Worm (Caenorhabditis elegans) whole organism, L4 larva: ENCODE results near the gene npr-15.

Experiments used
- R02D3.7 ChIP-seq: fragments of 150-350 bp; sonication (generic microtip); optimal IDR thresholded peaks from 3 replicates; lab custom pipeline; 2014; ENCODE audit warnings: missing biosample characterization, missing genetic modification characterization
- Y105C5A.15 ChIP-seq: fragments of 200-800 bp; sonication (Bioruptor generic); IDR thresholded peaks from 2 replicates; pipeline ENCODE4 v1.3.6; 2022; ENCODE audit warnings: missing genetic modification characterization, missing compliant biosample characterization
- ZK546.5 ChIP-seq, 2 experiments: sonication (generic microtip); optimal IDR thresholded peaks; 2 replicates each; lab custom pipeline; 2017; ENCODE audit warnings: missing biosample characterization in 2 of 2, missing genetic modification characterization in 2 of 2
- aly-2 ChIP-seq: sonication (generic microtip); optimal IDR thresholded peaks from 2 replicates; lab custom pipeline; 2018; ENCODE audit warnings: missing biosample characterization, missing genetic modification characterization
- attf-4 ChIP-seq: sonication (generic microtip); optimal IDR thresholded peaks from 3 replicates; lab custom pipeline; 2017; ENCODE audit warnings: missing biosample characterization, missing genetic modification characterization
- ceh-28 ChIP-seq: fragments of 150-350 bp; optimal IDR thresholded peaks from 2 replicates; lab custom pipeline; 2014; ENCODE audit warnings: missing biosample characterization, missing genetic modification reagents, missing genetic modification characterization
- ceh-32 ChIP-seq: sonication (generic microtip); optimal IDR thresholded peaks from 2 replicates; lab custom pipeline; 2016; ENCODE audit warnings: mild to moderate bottlenecking, missing genetic modification characterization, missing compliant biosample characterization; ENCODE audit not compliant: poor library complexity
- ces-1 ChIP-seq: fragments of 150-350 bp; sonication (generic microtip); optimal IDR thresholded peaks from 4 replicates; lab custom pipeline; 2014; ENCODE audit warnings: missing biosample characterization, missing genetic modification reagents, missing genetic modification characterization
- cey-2 ChIP-seq: sonication (generic microtip); optimal IDR thresholded peaks from 3 replicates; lab custom pipeline; 2017; ENCODE audit warnings: missing genetic modification characterization, mild to moderate bottlenecking, missing compliant biosample characterization, antibody characterized with exemption, borderline replicate concordance; ENCODE audit not compliant: insufficient read depth
- daf-16 ChIP-seq, 3 experiments: sonication (generic microtip); optimal IDR thresholded peaks; 2 replicates each; lab custom pipeline; 2016 to 2017; ENCODE audit warnings: missing genetic modification characterization in 3 of 3, missing genetic modification reagents in 3 of 3, mild to moderate bottlenecking in 2 of 3, missing compliant biosample characterization in 2 of 3, missing biosample characterization in 1 of 3, moderate library complexity in 1 of 3
- dmd-6 ChIP-seq: fragments of 200-800 bp; sonication (Bioruptor generic); IDR thresholded peaks from 2 replicates; pipeline ENCODE4 v1.3.6; 2022; ENCODE audit warnings: missing genetic modification reagents, missing genetic modification characterization, missing compliant biosample characterization
- dmd-8 ChIP-seq: fragments of 200-800 bp; sonication (Bioruptor generic); IDR thresholded peaks from 2 replicates; pipeline ENCODE4 v1.3.6; 2022; ENCODE audit warnings: missing genetic modification characterization, missing compliant biosample characterization
- dpl-1 ChIP-seq: fragments of 150-350 bp; optimal IDR thresholded peaks from 2 replicates; lab custom pipeline; 2014; ENCODE audit warnings: missing biosample characterization, missing genetic modification reagents, missing genetic modification characterization
- duxl-1 ChIP-seq: sonication (generic microtip); optimal IDR thresholded peaks from 2 replicates; lab custom pipeline; 2016; ENCODE audit warnings: mild to moderate bottlenecking, missing genetic modification characterization, moderate library complexity, missing compliant biosample characterization; ENCODE audit not compliant: poor library complexity
- dve-1 ChIP-seq: sonication (generic microtip); optimal IDR thresholded peaks from 2 replicates; lab custom pipeline; 2017; ENCODE audit warnings: antibody characterized with exemption, mild to moderate bottlenecking, missing genetic modification characterization, missing compliant biosample characterization; ENCODE audit not compliant: insufficient read depth
- egl-27 ChIP-seq: sonication (generic microtip); optimal IDR thresholded peaks from 3 replicates; lab custom pipeline; 2017; ENCODE audit warnings: missing biosample characterization, missing genetic modification reagents, missing genetic modification characterization
- hif-1 ChIP-seq, 2 experiments: sonication (generic microtip); optimal IDR thresholded peaks; 2 replicates each; lab custom pipeline; 2016 to 2017; ENCODE audit warnings: missing compliant biosample characterization in 2 of 2, missing genetic modification characterization in 2 of 2, missing genetic modification reagents in 2 of 2, missing genotype in 2 of 2, mild to moderate bottlenecking in 1 of 2
- hlh-30 ChIP-seq: sonication (generic microtip); optimal IDR thresholded peaks from 2 replicates; lab custom pipeline; 2017; ENCODE audit warnings: antibody characterized with exemption, mild to moderate bottlenecking, missing genetic modification characterization, missing compliant biosample characterization; ENCODE audit not compliant: insufficient read depth
- jun-1 ChIP-seq: fragments of 150-350 bp; optimal IDR thresholded peaks from 2 replicates; lab custom pipeline; 2014; ENCODE audit warnings: missing biosample characterization, missing genetic modification reagents, missing genetic modification characterization
- lin-1 ChIP-seq: fragments of 200-800 bp; sonication (Bioruptor generic); IDR thresholded peaks from 2 replicates; pipeline ENCODE4 v1.3.6; 2022; ENCODE audit warnings: missing genetic modification reagents, missing genetic modification characterization, missing compliant biosample characterization
- lin-13 ChIP-seq: fragments of 150-350 bp; optimal IDR thresholded peaks from 2 replicates; lab custom pipeline; 2014; ENCODE audit warnings: missing biosample characterization, missing genetic modification reagents, missing genetic modification characterization
- lin-38 ChIP-seq: fragments of 200-800 bp; sonication (Bioruptor generic); IDR thresholded peaks from 2 replicates; pipeline ENCODE4 v1.3.6; 2022; ENCODE audit warnings: missing genetic modification reagents, missing genetic modification characterization, missing compliant biosample characterization
- lin-39 ChIP-seq: fragments of 150-350 bp; optimal IDR thresholded peaks from 2 replicates; lab custom pipeline; 2014; ENCODE audit warnings: missing biosample characterization, missing genetic modification reagents, missing genetic modification characterization
- lsy-2 ChIP-seq, 2 experiments: fragments of 150-350 bp in 1 of 2; sonication (generic microtip) in 1 of 2; optimal IDR thresholded peaks; 2 replicates each; lab custom pipeline; 2014 to 2017; ENCODE audit warnings: missing biosample characterization in 2 of 2, missing genetic modification characterization in 2 of 2
- madf-5 ChIP-seq, 2 experiments: fragments of 200-800 bp; sonication (Bioruptor generic); IDR thresholded peaks; 2 replicates each; pipeline ENCODE4 v1.3.6; 2022; ENCODE audit warnings: missing compliant biosample characterization in 2 of 2, missing genetic modification characterization in 2 of 2
- madf-9 ChIP-seq: fragments of 200-800 bp; sonication (Bioruptor generic); conservative IDR thresholded peaks from 2 replicates; pipeline ENCODE4 v1.3.6; 2022; ENCODE audit warnings: missing genetic modification reagents, missing genetic modification characterization, missing compliant biosample characterization
- mdl-1 ChIP-seq, 2 experiments: fragments of 150-350 bp in 1 of 2; sonication (generic microtip) in 1 of 2; optimal IDR thresholded peaks; 2 replicates each; lab custom pipeline; 2014 to 2017; ENCODE audit warnings: missing biosample characterization in 2 of 2, missing genetic modification characterization in 2 of 2
- mdt-29 ChIP-seq: fragments of 200-800 bp; sonication (Bioruptor generic); IDR thresholded peaks from 2 replicates; pipeline ENCODE4 v1.3.6; 2022; ENCODE audit warnings: missing genetic modification reagents, missing genetic modification characterization, missing compliant biosample characterization
- mep-1 ChIP-seq: fragments of 150-350 bp; sonication (generic microtip); optimal IDR thresholded peaks from 3 replicates; lab custom pipeline; 2014; ENCODE audit warnings: missing biosample characterization, missing genetic modification characterization
- mes-2 ChIP-seq: sonication (generic microtip); optimal IDR thresholded peaks from 2 replicates; lab custom pipeline; 2016; ENCODE audit warnings: missing genotype, mild to moderate bottlenecking, missing genetic modification characterization, missing compliant biosample characterization; ENCODE audit not compliant: poor library complexity, severe bottlenecking
- nhr-102 ChIP-seq: sonication (generic microtip); optimal IDR thresholded peaks from 2 replicates; lab custom pipeline; 2016; ENCODE audit warnings: mild to moderate bottlenecking, missing genetic modification characterization, moderate library complexity, missing compliant biosample characterization
- nhr-11 ChIP-seq: fragments of 150-350 bp; optimal IDR thresholded peaks from 2 replicates; lab custom pipeline; 2014; ENCODE audit warnings: missing biosample characterization, missing genetic modification characterization
- nhr-77 ChIP-seq: fragments of 150-350 bp; optimal IDR thresholded peaks from 2 replicates; lab custom pipeline; 2014; ENCODE audit warnings: missing biosample characterization, missing genetic modification characterization
- php-3 ChIP-seq: fragments of 200-800 bp; sonication (Bioruptor generic); IDR thresholded peaks from 2 replicates; pipeline ENCODE4 v1.3.6; 2022; ENCODE audit warnings: missing genetic modification reagents, missing genetic modification characterization, missing compliant biosample characterization
- pqm-1 ChIP-seq: sonication (generic microtip); optimal IDR thresholded peaks from 2 replicates; lab custom pipeline; 2017; ENCODE audit warnings: missing biosample characterization, missing genetic modification characterization
- rbr-2 ChIP-seq: sonication (generic microtip); optimal IDR thresholded peaks from 2 replicates; lab custom pipeline; 2016; ENCODE audit warnings: missing genotype, missing genetic modification characterization, missing compliant biosample characterization
- saeg-2 ChIP-seq: fragments of 200-800 bp; sonication (Bioruptor generic); IDR thresholded peaks from 2 replicates; pipeline ENCODE4 v1.3.6; 2022; ENCODE audit warnings: missing genetic modification reagents, missing genetic modification characterization, missing compliant biosample characterization
- snpc-1.2 ChIP-seq: fragments of 200-800 bp; sonication (Bioruptor generic); IDR thresholded peaks from 2 replicates; pipeline ENCODE4 v1.3.6; 2022; ENCODE audit warnings: missing genetic modification reagents, missing genetic modification characterization, missing compliant biosample characterization
- snpc-4 ChIP-seq: fragments of 150-350 bp; optimal IDR thresholded peaks from 2 replicates; lab custom pipeline; 2014; ENCODE audit warnings: missing biosample characterization, missing genetic modification characterization
- spr-1 ChIP-seq: sonication (generic microtip); optimal IDR thresholded peaks from 2 replicates; lab custom pipeline; 2016; ENCODE audit warnings: mild to moderate bottlenecking, missing genetic modification characterization, missing compliant biosample characterization
- tag-97 ChIP-seq: fragments of 200-800 bp; sonication (Bioruptor generic); IDR thresholded peaks from 2 replicates; pipeline ENCODE4 v1.3.6; 2022; ENCODE audit warnings: missing genetic modification characterization, missing compliant biosample characterization
- unc-39 ChIP-seq: sonication (generic microtip); optimal IDR thresholded peaks from 2 replicates; lab custom pipeline; 2017; ENCODE audit warnings: missing biosample characterization, missing genetic modification characterization
- zag-1 ChIP-seq: fragments of 150-350 bp; optimal IDR thresholded peaks from 2 replicates; lab custom pipeline; 2014; ENCODE audit warnings: missing biosample characterization, missing genetic modification characterization
- zip-2 ChIP-seq: fragments of 150-350 bp; optimal IDR thresholded peaks from 2 replicates; lab custom pipeline; 2014; ENCODE audit warnings: missing biosample characterization, missing genetic modification characterization
- ztf-11 ChIP-seq: fragments of 150-350 bp; optimal IDR thresholded peaks from 2 replicates; lab custom pipeline; 2014; ENCODE audit warnings: missing biosample characterization, missing genetic modification characterization

Gene npr-15

ce11 chrIII:3709030-3709429 lies 14.6 kb upstream of the npr-15 start, which contains the start of gene alkb-8:
Gene alkb-8, plus strand, starts transcription at chrIII:3709330.
- no peak for TF ChIP-seq ces-1 (GFP tag; lab: Kevin White, UChicago)
- no peak for TF ChIP-seq ceh-28 (tag; lab: Kevin White, UChicago)
- TF ChIP-seq snpc-1.2 (GFP tag; lab: Robert Waterston, UW), result no peak
- TF ChIP-seq mdl-1 (tag; optimal IDR thresholded peaks at IDR 0.05; lab: Kevin White, UChicago), result no peak
- TF ChIP-seq egl-27 (tag; lab: Kevin White, UChicago), result no peak
- no peak for TF ChIP-seq pqm-1
- TF ChIP-seq zag-1 (tag; lab: Kevin White, UChicago), result no peak
- TF ChIP-seq dmd-8 (GFP tag; lab: Robert Waterston, UW), result no peak
- TF ChIP-seq php-3 (GFP tag; lab: Robert Waterston, UW), result no peak
- no peak for TF ChIP-seq nhr-77 (tag; lab: Kevin White, UChicago)

DNA sequence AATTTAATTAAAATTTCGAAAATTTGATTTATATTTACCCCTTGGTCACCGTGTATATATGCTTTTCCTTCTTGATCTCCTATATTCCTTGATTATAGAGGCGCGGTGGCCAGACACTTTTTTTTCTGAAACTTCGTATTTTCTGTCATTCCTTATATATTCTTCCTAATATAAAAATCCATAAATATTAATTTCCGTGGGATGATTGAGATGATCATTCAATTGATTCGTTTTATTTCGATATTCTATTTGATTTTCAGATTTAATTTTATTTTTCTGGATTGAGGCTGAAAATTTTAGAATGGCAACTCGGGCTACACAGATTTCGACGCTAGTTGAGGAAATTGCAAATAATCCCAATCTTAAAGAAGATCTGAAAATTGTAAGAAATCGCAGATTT lies 12.1 kb upstream of the npr-15 start, which contains the start of gene dph-1:
Gene dph-1 (plus strand): TSS at position 301 of the 400 bp plus-strand sequence.
- TF ChIP-seq tag-97 (GFP tag; lab: Robert Waterston, UW), result no peak
- no peak for TF ChIP-seq madf-5 (GFP tag; IDR thresholded peaks at IDR 0.05; lab: Robert Waterston, UW)

DNA sequence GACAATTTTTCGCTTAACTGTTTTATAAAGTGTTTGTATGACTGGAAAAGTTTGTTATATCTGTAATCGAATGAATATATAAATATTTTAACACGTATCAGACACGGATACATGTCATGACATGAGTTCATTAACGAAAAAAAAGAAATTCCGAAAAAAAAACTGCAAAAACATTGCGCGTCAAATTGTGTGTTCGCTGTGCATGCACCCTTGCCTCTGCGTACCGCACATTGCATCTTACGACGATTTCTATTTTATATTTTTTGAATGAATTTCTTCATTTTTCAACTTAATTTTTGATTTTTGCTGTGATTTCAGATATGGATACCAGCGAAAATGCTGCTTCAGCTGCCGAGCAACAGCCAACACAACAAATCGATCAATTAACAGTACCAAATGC lies 10.5 kb upstream of the npr-15 start, which contains the start of gene wdr-5.1:
Gene wdr-5.1 (plus strand): TSS at position 319 of the 400 bp plus-strand sequence.
- TF ChIP-seq zip-2 (tag; lab: Kevin White, UChicago) (no peak), dmd-6 (no peak), dve-1 (tag; lab: Kevin White, UChicago) (peak; percentile 23), dpl-1 (GFP tag; lab: Kevin White, UChicago) (peak; percentile 25), duxl-1 (peak; percentile 38), lsy-2 (tag; optimal IDR thresholded peaks at IDR 0.05; lab: Kevin White, UChicago) (peak in 1 of 2 experiments; percentile 80), mdt-29 (GFP tag; lab: Robert Waterston, UW) (no peak), mes-2 (tag; lab: Kevin White, UChicago) (peak; percentile 57), hlh-30 (peak; percentile 16), lin-38 (GFP tag; lab: Robert Waterston, UW) (peak; percentile 47), mep-1 (tag; lab: Kevin White, UChicago) (peak; percentile 46), daf-16 (GFP tag; optimal IDR thresholded peaks at IDR 0.05; lab: Kevin White, UChicago) (no peak), daf-16 (tag; optimal IDR thresholded peaks at IDR 0.05; lab: Kevin White, UChicago) (peak; percentile 13), lin-1 (GFP tag; lab: Robert Waterston, UW) (no peak)
- TF ChIP-seq, all 104 proteins: peak for 9

DNA sequence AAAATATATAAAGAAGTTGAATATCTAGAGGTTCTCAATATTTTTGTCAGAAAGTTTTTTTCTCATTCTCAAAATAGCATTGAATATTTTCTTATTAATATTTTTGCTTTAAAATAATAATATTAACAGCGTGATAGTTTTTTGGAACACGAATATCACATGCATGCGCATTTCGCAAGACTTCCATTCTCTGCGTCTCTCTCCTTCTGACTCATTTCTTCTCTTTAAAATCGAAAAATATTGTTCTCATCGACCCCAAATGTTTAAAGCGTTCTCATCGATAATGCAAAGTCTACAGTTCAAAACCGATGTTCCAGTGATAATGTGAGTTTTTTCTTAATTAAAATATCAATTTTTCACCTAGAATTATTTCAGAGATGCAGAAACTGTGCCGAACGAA lies 8.9 kb upstream of the npr-15 start, which contains the start of gene C14B1.3:
Gene C14B1.3 (plus strand): TSS at position 168 of the 400 bp plus-strand sequence.
- TF ChIP-seq R02D3.7 (tag; lab: Kevin White, UChicago) (no peak), aly-2 (tag; lab: Kevin White, UChicago) (no peak), ceh-32 (no peak), rbr-2 (no peak), nhr-11 (tag; lab: Kevin White, UChicago) (no peak), jun-1 (tag; lab: Kevin White, UChicago) (peak; percentile 46), spr-1 (tag; lab: Kevin White, UChicago) (no peak), ZK546.5 (tag; optimal IDR thresholded peaks at IDR 0.05; lab: Kevin White, UChicago) (no peak), unc-39 (no peak), lin-13 (peak; percentile 2), madf-5 (GFP tag; IDR thresholded peaks at IDR 0.05; lab: Robert Waterston, UW) (no peak), ztf-11 (tag; lab: Kevin White, UChicago) (no peak), hif-1 (tag; optimal IDR thresholded peaks at IDR 0.05; lab: Kevin White, UChicago) (no peak), nhr-102 (no peak), cey-2 (tag; lab: Kevin White, UChicago) (no peak), ces-1 (GFP tag; lab: Kevin White, UChicago) (no peak), attf-4 (tag; lab: Kevin White, UChicago) (no peak), Y105C5A.15 (GFP tag; lab: Robert Waterston, UW) (no peak), snpc-4 (tag; lab: Kevin White, UChicago) (no peak), saeg-2 (GFP tag; lab: Robert Waterston, UW) (no peak), lin-39 (no peak), ceh-28 (tag; lab: Kevin White, UChicago) (no peak), madf-9 (GFP tag; lab: Robert Waterston, UW) (no peak), lin-38 (GFP tag; lab: Robert Waterston, UW) (peak; percentile 59)
